Worm (Caenorhabditis elegans) whole organism, mixed stage, embryonic: ENCODE results near the gene K02E11.5.

ENCODE experiments used
- ceh-39 ChIP-seq: fragments of 150-350 bp; optimal IDR thresholded peaks from 2 replicates; lab custom pipeline; 2014; ENCODE audit warnings: missing biosample characterization, missing genetic modification characterization
- ztf-11 ChIP-seq: fragments of 150-350 bp; optimal IDR thresholded peaks from 2 replicates; lab custom pipeline; 2014; ENCODE audit warnings: missing biosample characterization, missing genetic modification characterization

DNA sequence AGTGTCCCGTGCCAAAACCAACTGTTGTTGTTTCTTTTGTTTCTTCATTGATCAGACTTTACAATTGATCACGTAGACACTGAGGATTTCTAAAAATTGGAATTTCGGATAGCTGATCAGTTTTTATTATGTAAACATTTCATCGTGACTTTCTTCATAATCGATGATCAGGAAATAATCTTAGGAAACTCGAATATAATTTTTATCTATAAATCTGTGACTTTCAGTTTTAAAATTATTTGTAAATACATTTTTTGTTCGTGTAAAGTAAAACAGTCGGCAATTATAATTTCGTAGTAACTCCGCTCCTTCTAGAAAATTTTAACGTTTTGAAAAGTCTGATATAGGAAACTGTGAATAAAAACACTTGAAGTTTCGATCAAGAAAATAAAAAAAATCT is 18.6 kb downstream of the K02E11.5 start, which contains the start of gene F40G12.5:
- TF ChIP-seq ztf-11 (tag; lab: Kevin White, UChicago) (no peak), ceh-39 (tag; lab: Kevin White, UChicago) (no peak)
